Fruit fly (Drosophila melanogaster) whole organism, embryonic: Measurements from ENCODE around the gene CG3556.

Experiments used
- Abd-B ChIP-seq: fragments of 200-800 bp; sonication (Bioruptor generic); optimal IDR thresholded peaks from 2 replicates; lab custom pipeline; 2018; ENCODE audit warnings: missing biosample characterization, mild to moderate bottlenecking, missing genetic modification characterization, moderate library complexity
- B-H2 ChIP-seq: fragments of 200-800 bp; sonication (Bioruptor generic); optimal IDR thresholded peaks from 2 replicates; lab custom pipeline; 2018; ENCODE audit warnings: missing biosample characterization, mild to moderate bottlenecking, missing genetic modification characterization
- CG10366 ChIP-seq: fragments of 200-800 bp; sonication (Bioruptor generic); IDR thresholded peaks from 2 replicates; pipeline ENCODE4 v1.3.6; 2022; ENCODE audit warnings: missing biosample characterization, missing genetic modification characterization
- CG11504 ChIP-seq: fragments of 200-800 bp; sonication (Bioruptor generic); optimal IDR thresholded peaks from 3 replicates; lab custom pipeline; 2019; ENCODE audit warnings: missing biosample characterization, mild to moderate bottlenecking, missing genetic modification characterization, moderate library complexity
- CG12219 ChIP-seq: fragments of 200-800 bp; sonication (Bioruptor generic); optimal IDR thresholded peaks from 3 replicates; lab custom pipeline; 2018; ENCODE audit warnings: missing biosample characterization, mild to moderate bottlenecking, missing genetic modification characterization
- CG1233 ChIP-seq: fragments of 200-800 bp; sonication (Bioruptor generic); optimal IDR thresholded peaks from 4 replicates; lab custom pipeline; 2018; ENCODE audit warnings: missing biosample characterization, mild to moderate bottlenecking, missing genetic modification characterization
- CG15269 ChIP-seq: fragments of 200-800 bp; sonication (Bioruptor generic); optimal IDR thresholded peaks from 2 replicates; lab custom pipeline; 2018; ENCODE audit warnings: missing biosample characterization, mild to moderate bottlenecking, missing genetic modification characterization, moderate library complexity
- CG16779 ChIP-seq: fragments of 200-800 bp; sonication (Bioruptor generic); IDR thresholded peaks from 2 replicates; pipeline ENCODE4 v1.3.6; 2022; ENCODE audit warnings: missing biosample characterization, missing genetic modification characterization
- CG17328 ChIP-seq: fragments of 200-800 bp; sonication (Bioruptor generic); IDR thresholded peaks from 2 replicates; pipeline ENCODE4 v1.3.6; 2022; ENCODE audit warnings: missing biosample characterization, missing genetic modification characterization
- CG17361 ChIP-seq: fragments of 200-800 bp; sonication (Bioruptor generic); IDR thresholded peaks from 3 replicates; pipeline ENCODE4 v1.3.6; 2022; ENCODE audit warnings: missing biosample characterization, missing genetic modification characterization
- CG17568 ChIP-seq: fragments of 200-800 bp; sonication (Bioruptor generic); optimal IDR thresholded peaks from 2 replicates; lab custom pipeline; 2018; ENCODE audit warnings: missing biosample characterization, mild to moderate bottlenecking, missing genetic modification characterization, moderate library complexity
- CG18262 ChIP-seq: fragments of 200-800 bp; optimal IDR thresholded peaks from 3 replicates; lab custom pipeline; 2019; ENCODE audit warnings: missing biosample characterization, mild to moderate bottlenecking, missing genetic modification characterization, moderate library complexity
- CG18619 ChIP-seq: fragments of 200-800 bp; sonication (Bioruptor generic); optimal IDR thresholded peaks from 3 replicates; lab custom pipeline; 2017; ENCODE audit warnings: missing biosample characterization, mild to moderate bottlenecking, missing genetic modification characterization
- CG3281 ChIP-seq: fragments of 200-800 bp; sonication (Bioruptor generic); optimal IDR thresholded peaks from 3 replicates; lab custom pipeline; 2017; ENCODE audit warnings: missing biosample characterization, mild to moderate bottlenecking, missing genetic modification characterization
- CG3838 ChIP-seq: fragments of 200-800 bp; sonication (Bioruptor generic); optimal IDR thresholded peaks from 3 replicates; lab custom pipeline; 2016; ENCODE audit warnings: missing biosample characterization, missing genetic modification characterization
- CG7271 ChIP-seq: fragments of 200-800 bp; sonication (Bioruptor generic); optimal IDR thresholded peaks from 2 replicates; lab custom pipeline; 2018; ENCODE audit warnings: missing biosample characterization, mild to moderate bottlenecking, missing genetic modification characterization, moderate library complexity
- CG7372 ChIP-seq: fragments of 200-800 bp; sonication (Bioruptor generic); IDR thresholded peaks from 2 replicates; pipeline ENCODE4 v1.3.6; 2022; ENCODE audit warnings: missing biosample characterization, missing genetic modification characterization
- CG7745 ChIP-seq: fragments of 200-800 bp; sonication (Bioruptor generic); optimal IDR thresholded peaks from 2 replicates; lab custom pipeline; 2018; ENCODE audit warnings: missing biosample characterization, mild to moderate bottlenecking, missing genetic modification characterization, moderate library complexity
- CG7786 ChIP-seq: fragments of 200-800 bp; sonication (Bioruptor generic); optimal IDR thresholded peaks from 2 replicates; lab custom pipeline; 2016; ENCODE audit warnings: missing biosample characterization, missing genetic modification characterization
- CG9215 ChIP-seq: fragments of 200-800 bp; sonication (Bioruptor generic); IDR thresholded peaks from 2 replicates; pipeline ENCODE4 v1.3.6; 2022; ENCODE audit warnings: missing biosample characterization, missing genetic modification characterization
- CG9727 ChIP-seq: fragments of 200-800 bp; sonication (Bioruptor generic); optimal IDR thresholded peaks from 3 replicates; lab custom pipeline; 2017; ENCODE audit warnings: missing biosample characterization, mild to moderate bottlenecking, missing genetic modification characterization
- D19B ChIP-seq: fragments of 200-800 bp; sonication (Bioruptor generic); optimal IDR thresholded peaks from 2 replicates; lab custom pipeline; 2017; ENCODE audit warnings: missing biosample characterization, mild to moderate bottlenecking, missing genetic modification characterization
- Dll ChIP-seq: fragments of 200-800 bp; sonication (Bioruptor generic); IDR thresholded peaks from 4 replicates; pipeline ENCODE4 v1.3.6; 2022; ENCODE audit warnings: missing biosample characterization, missing genetic modification characterization; ENCODE audit not compliant: partially characterized antibody
- MTF-1 ChIP-seq: fragments of 200-800 bp; sonication (Bioruptor generic); optimal IDR thresholded peaks from 2 replicates; lab custom pipeline; 2018; ENCODE audit warnings: missing biosample characterization, mild to moderate bottlenecking, missing genetic modification characterization, borderline replicate concordance
- Myb ChIP-seq: fragments of 200-800 bp; sonication (Bioruptor generic); optimal IDR thresholded peaks from 2 replicates; lab custom pipeline; 2016; ENCODE audit warnings: missing biosample characterization, missing genetic modification characterization
- Neu2 ChIP-seq: fragments of 200-800 bp; sonication (Bioruptor generic); optimal IDR thresholded peaks from 3 replicates; lab custom pipeline; 2016; ENCODE audit warnings: missing biosample characterization, missing genetic modification characterization, borderline replicate concordance
- Oli ChIP-seq: fragments of 200-800 bp; sonication (Bioruptor generic); optimal IDR thresholded peaks from 2 replicates; lab custom pipeline; 2018; ENCODE audit warnings: missing biosample characterization, mild to moderate bottlenecking, missing genetic modification characterization, moderate library complexity
- Trl ChIP-seq, 3 experiments: fragments of >200 bp in 2 of 3; fragments of 200-800 bp in 1 of 3; sonication (Bioruptor generic) in 1 of 3; optimal IDR thresholded peaks; 2 replicates in 1 of 3; 3 replicates in 2 of 3; lab custom pipeline; 2016 to 2017; ENCODE audit warnings: missing biosample characterization in 1 of 3, missing genetic modification characterization in 1 of 3
- btn ChIP-seq: fragments of 200-800 bp; sonication (Bioruptor generic); optimal IDR thresholded peaks from 2 replicates; lab custom pipeline; 2016; ENCODE audit warnings: missing biosample characterization, missing genetic modification characterization
- crol ChIP-seq: fragments of 200-800 bp; sonication (Bioruptor generic); IDR thresholded peaks from 2 replicates; pipeline ENCODE4 v1.3.6; 2022; ENCODE audit warnings: missing biosample characterization, missing genetic modification characterization
- dmrt11E ChIP-seq: fragments of 200-800 bp; sonication (Bioruptor generic); optimal IDR thresholded peaks from 3 replicates; lab custom pipeline; 2018; ENCODE audit warnings: missing biosample characterization, mild to moderate bottlenecking, missing genetic modification characterization, moderate library complexity
- dpn ChIP-seq, 2 experiments: fragments of 200-800 bp; sonication (Bioruptor generic); optimal IDR thresholded peaks; 3 replicates each; lab custom pipeline; 2016; ENCODE audit warnings: missing biosample characterization in 2 of 2, missing genetic modification characterization in 2 of 2
- ewg ChIP-seq: fragments of 200-800 bp; sonication (Bioruptor generic); optimal IDR thresholded peaks from 3 replicates; lab custom pipeline; 2017; ENCODE audit warnings: mild to moderate bottlenecking, missing biosample characterization, missing genetic modification reagents, missing genetic modification characterization
- fd102C ChIP-seq: fragments of 200-800 bp; sonication (Bioruptor generic); optimal IDR thresholded peaks from 2 replicates; lab custom pipeline; 2018; ENCODE audit warnings: missing biosample characterization, mild to moderate bottlenecking, missing genetic modification characterization, moderate library complexity
- ftz-f1 ChIP-seq: fragments of 200-800 bp; sonication (Bioruptor generic); optimal IDR thresholded peaks from 2 replicates; lab custom pipeline; 2016; ENCODE audit warnings: missing biosample characterization, missing genetic modification characterization
- gem ChIP-seq: fragments of 200-800 bp; sonication (Bioruptor generic); optimal IDR thresholded peaks from 2 replicates; lab custom pipeline; 2019; ENCODE audit warnings: missing biosample characterization, mild to moderate bottlenecking, missing genetic modification characterization, moderate library complexity
- gsb-n ChIP-seq: fragments of 200-800 bp; sonication (Bioruptor generic); optimal IDR thresholded peaks from 3 replicates; lab custom pipeline; 2018; ENCODE audit warnings: missing biosample characterization, mild to moderate bottlenecking, missing genetic modification characterization
- nmo ChIP-seq: fragments of 200-800 bp; sonication (Bioruptor generic); optimal IDR thresholded peaks from 2 replicates; lab custom pipeline; 2018; ENCODE audit warnings: missing biosample characterization, mild to moderate bottlenecking, missing genetic modification characterization, moderate library complexity
- psq ChIP-seq: fragments of 200-800 bp; sonication (Bioruptor generic); optimal IDR thresholded peaks from 2 replicates; lab custom pipeline; 2017; ENCODE audit warnings: missing biosample characterization, missing genetic modification characterization
- pum ChIP-seq: fragments of 200-800 bp; sonication (Bioruptor generic); optimal IDR thresholded peaks from 2 replicates; lab custom pipeline; 2016; ENCODE audit warnings: missing biosample characterization, missing genetic modification characterization
- run ChIP-seq: fragments of 200-800 bp; sonication (Bioruptor generic); optimal IDR thresholded peaks from 3 replicates; lab custom pipeline; 2018; ENCODE audit warnings: missing biosample characterization, mild to moderate bottlenecking, missing genetic modification characterization
- sens ChIP-seq: fragments of 200-800 bp; sonication (Bioruptor generic); peaks from one replicate; lab custom pipeline; 2016; ENCODE audit warnings: missing biosample characterization, missing genetic modification characterization
- slbo ChIP-seq: fragments of 200-800 bp; sonication (Bioruptor generic); IDR thresholded peaks from 2 replicates; pipeline ENCODE4 v1.3.6; 2022; ENCODE audit warnings: missing biosample characterization, missing genetic modification characterization
- sna ChIP-seq: fragments of 200-800 bp; sonication (Bioruptor generic); IDR thresholded peaks from 2 replicates; pipeline ENCODE4 v1.3.6; 2022; ENCODE audit warnings: missing biosample characterization, missing genetic modification characterization; ENCODE audit not compliant: partially characterized antibody
- so ChIP-seq: fragments of 200-800 bp; sonication (Bioruptor generic); IDR thresholded peaks from 3 replicates; pipeline ENCODE4 v1.3.6; 2022; ENCODE audit warnings: missing biosample characterization, missing genetic modification characterization
- stwl ChIP-seq: fragments of 200-800 bp; sonication (Bioruptor generic); optimal IDR thresholded peaks from 3 replicates; lab custom pipeline; 2018; ENCODE audit warnings: missing biosample characterization, mild to moderate bottlenecking, missing genetic modification characterization, moderate library complexity
- zen2 ChIP-seq: fragments of 200-800 bp; sonication (Bioruptor generic); IDR thresholded peaks from 3 replicates; pipeline ENCODE4 v1.3.6; 2022; ENCODE audit warnings: missing biosample characterization, missing genetic modification characterization; ENCODE audit not compliant: partially characterized antibody

CG3556 gene

DNA sequence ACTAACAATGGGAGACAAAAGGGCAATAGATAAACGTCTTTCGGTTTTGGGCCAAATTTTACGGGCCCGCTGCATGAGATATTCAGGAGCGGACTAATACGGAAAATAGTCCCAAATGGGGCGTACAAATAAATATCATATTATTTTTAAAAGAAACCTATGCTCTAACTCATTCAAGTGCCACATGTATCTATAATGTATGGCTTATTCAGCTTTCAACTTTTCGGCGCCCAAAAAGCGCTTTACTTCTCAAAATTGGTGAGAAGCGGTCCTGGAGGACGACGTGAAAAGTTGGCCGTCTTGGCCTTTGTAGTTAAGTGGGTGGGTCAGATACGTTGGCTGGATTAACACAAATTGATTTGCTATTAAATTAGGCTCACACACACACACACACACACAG is 49.2 kb upstream of the CG3556 start (continued):
- TF ChIP-seq CG17568 (GFP tag; lab: Kevin White, UChicago) (no peak), Neu2 (GFP tag; lab: Kevin White, UChicago) (no peak), Myb (GFP tag; lab: Kevin White, UChicago) (no peak), dmrt11E (tag; lab: Kevin White, UChicago) (no peak), CG10366 (no peak), pum (GFP tag; lab: Kevin White, UChicago) (no peak), ftz-f1 (GFP tag; lab: Kevin White, UChicago) (no peak), D19B (GFP tag; lab: Kevin White, UChicago) (no peak), btn (no peak), CG1233 (GFP tag; lab: Kevin White, UChicago) (no peak), slbo (no peak), CG11504 (tag; lab: Kevin White, UChicago) (peak; percentile 15), MTF-1 (no peak), CG18619 (GFP tag; lab: Kevin White, UChicago) (no peak), gem (tag; lab: Kevin White, UChicago) (peak; percentile 30)

DNA sequence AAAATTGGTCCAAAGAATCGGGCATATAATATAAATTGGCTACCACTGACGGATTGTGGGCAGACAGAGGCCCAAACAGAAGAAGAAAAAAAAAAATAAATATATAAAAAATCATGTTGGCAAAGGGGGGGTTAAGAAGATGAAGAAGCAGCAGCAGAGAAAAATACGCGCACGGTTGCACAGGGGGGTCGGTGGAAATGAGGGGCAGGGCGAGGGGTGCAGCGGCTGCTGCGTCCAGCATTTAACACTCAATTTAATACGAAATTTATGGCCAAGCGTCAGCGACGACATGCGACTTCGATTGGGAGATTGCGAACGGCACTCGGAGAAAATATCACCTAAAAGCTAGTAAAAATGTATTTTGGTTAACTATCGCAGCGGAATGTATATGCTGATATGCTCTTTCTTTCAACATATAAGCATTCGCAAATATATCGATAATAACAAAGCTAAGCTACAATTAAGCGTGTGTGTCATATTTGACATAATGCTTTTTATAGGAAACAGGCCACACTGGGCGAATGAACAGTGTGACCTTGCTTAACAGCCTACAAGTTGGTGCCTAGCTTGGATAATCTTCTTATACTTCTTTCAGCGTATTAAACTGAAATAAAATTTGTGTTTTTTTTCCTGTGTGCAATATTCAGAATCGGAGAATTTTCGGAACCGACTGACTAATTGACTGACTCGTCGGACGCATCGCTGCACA is 36.7 kb upstream of the CG3556 start:
- TF ChIP-seq CG12219 (GFP tag; lab: Kevin White, UChicago) (no peak), gem (tag; lab: Kevin White, UChicago) (peak; percentile 14), CG9215 (no peak), nmo (GFP tag; lab: Kevin White, UChicago) (peak; percentile 26), CG7786 (GFP tag; lab: Kevin White, UChicago) (no peak), CG17361 (0 out of 3 replicates have a peak, but pooled peaks have one; percentile 22), zen2 (no peak), Oli (tag; lab: Kevin White, UChicago) (peak; percentile 10), stwl (tag; lab: Kevin White, UChicago) (peak; percentile 97), fd102C (GFP tag; lab: Kevin White, UChicago) (no peak), run (tag; lab: Kevin White, UChicago) (no peak), CG18262 (tag; lab: Kevin White, UChicago) (peak; percentile 21), sna (GFP tag; lab: Robert Waterston, UW) (0 out of 2 replicates have a peak, but pooled peaks have one; percentile 11), sens (GFP tag; lab: Kevin White, UChicago) (peak; percentile 55), Dll (GFP tag; lab: Robert Waterston, UW) (0 out of 4 replicates have a peak, but pooled peaks have one; percentile 20), crol (GFP tag; lab: Robert Waterston, UW) (peak; percentile 92), Abd-B (GFP tag; lab: Kevin White, UChicago) (peak; percentile 7), psq (GFP tag; lab: Kevin White, UChicago) (no peak), CG11504 (tag; lab: Kevin White, UChicago) (peak; percentile 12), gsb-n (tag; lab: Kevin White, UChicago) (no peak), CG17328 (GFP tag; lab: Robert Waterston, UW) (no peak), so (GFP tag; lab: Robert Waterston, UW) (no peak)

DNA sequence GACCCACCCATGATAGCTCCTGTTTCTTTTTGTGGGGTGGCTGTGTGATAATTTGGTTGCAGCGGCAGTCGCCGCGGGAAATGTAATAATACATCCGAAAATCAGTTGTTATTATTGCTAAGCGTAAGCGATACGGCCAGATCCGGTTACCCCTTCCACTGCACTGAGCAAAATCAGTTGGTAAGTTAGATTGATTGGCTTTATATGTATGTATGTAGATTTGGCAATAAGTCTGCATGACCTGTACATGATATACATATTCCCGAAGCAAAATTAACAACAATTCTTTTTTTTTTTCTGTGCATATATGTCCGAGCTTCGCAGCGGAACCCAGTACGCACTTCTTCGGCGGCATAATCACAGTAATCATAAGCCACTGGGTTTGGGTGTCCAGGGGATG is 31.8 kb upstream of the CG3556 start:
- peak; percentile 45 for TF ChIP-seq nmo (GFP tag; lab: Kevin White, UChicago)
- TF ChIP-seq CG7745 (tag; lab: Kevin White, UChicago): no peak
- TF ChIP-seq Trl (optimal IDR thresholded peaks at IDR 0.05; lab: Kevin White, UChicago): no peak
- TF ChIP-seq Trl (GFP tag; optimal IDR thresholded peaks at IDR 0.05; lab: Kevin White, UChicago): peak; percentile 35
- TF ChIP-seq CG9727 (GFP tag; lab: Kevin White, UChicago): peak; percentile 22
- TF ChIP-seq CG7271 (tag; lab: Kevin White, UChicago): no peak
- no peak for TF ChIP-seq CG7372 (GFP tag; lab: Robert Waterston, UW)
- TF ChIP-seq CG3281 (GFP tag; lab: Kevin White, UChicago): no peak
- TF ChIP-seq CG16779 (GFP tag; lab: Robert Waterston, UW): no peak
- TF ChIP-seq ewg: peak; percentile 6
- TF ChIP-seq dpn (GFP tag; optimal IDR thresholded peaks at IDR 0.05; lab: Kevin White, UChicago): peak in 1 of 2 experiments; percentile 37
- no peak for TF ChIP-seq CG3838 (GFP tag; lab: Kevin White, UChicago)
- TF ChIP-seq CG15269 (tag; lab: Kevin White, UChicago): peak; percentile 8
- peak; percentile 51 for TF ChIP-seq dmrt11E (tag; lab: Kevin White, UChicago)
- no peak for TF ChIP-seq B-H2 (GFP tag; lab: Kevin White, UChicago)
